Fruit fly (Drosophila melanogaster) whole organism: ENCODE data around the gene Faa.

Experiments used
- Dll ChIP-seq: fragments of >200 bp; optimal IDR thresholded peaks from 2 replicates; lab custom pipeline; 2017
- EcR ChIP-seq, 2 experiments: fragments of >200 bp; optimal IDR thresholded peaks; 2 replicates each; lab custom pipeline; 2017; ENCODE audit warnings: missing biosample characterization in 2 of 2, missing genetic modification characterization in 2 of 2, missing genetic modification reagents in 2 of 2
- psq ChIP-seq: fragments of >200 bp; optimal IDR thresholded peaks from 2 replicates; lab custom pipeline; 2017
- usp ChIP-seq: fragments of >200 bp; optimal IDR thresholded peaks from 2 replicates; lab custom pipeline; 2017; ENCODE audit warnings: missing biosample characterization, missing genetic modification characterization, mixed read lengths

- TF ChIP-seq usp (no peak), Dll (lab: Kevin White, UChicago) (no peak), psq (no peak), EcR (GFP tag; optimal IDR thresholded peaks at IDR 0.05; lab: Kevin White, UChicago) (no peak)
Measured at dm6 chr3L:4076907-4077306, 3.2 kb upstream of the Faa start.
